Worm (Caenorhabditis elegans) whole organism, young adult: ENCODE measurements around the gene hlh-30.

Source experiments
- F22D6.2 ChIP-seq: sonication (generic microtip); optimal IDR thresholded peaks from 2 replicates; lab custom pipeline; 2016; ENCODE audit warnings: mild to moderate bottlenecking, missing genetic modification characterization, missing compliant biosample characterization
- F39B2.1 ChIP-seq: fragments of 200-800 bp; sonication (Bioruptor generic); IDR thresholded peaks from 2 replicates; pipeline ENCODE4 v1.3.6; 2022; ENCODE audit warnings: missing genetic modification reagents, missing genetic modification characterization, missing compliant biosample characterization
- Y53G8AR.9 ChIP-seq: fragments of 200-800 bp; sonication (Bioruptor generic); conservative IDR thresholded peaks from 2 replicates; pipeline ENCODE4 v1.3.6; 2022; ENCODE audit warnings: missing genetic modification reagents, missing genetic modification characterization, missing compliant biosample characterization
- bed-2 ChIP-seq: fragments of 200-800 bp; sonication (Bioruptor generic); IDR thresholded peaks from 2 replicates; pipeline ENCODE4 v1.3.6; 2022; ENCODE audit warnings: missing genetic modification reagents, missing genetic modification characterization, missing compliant biosample characterization
- cebp-1 ChIP-seq, 2 experiments: fragments of 200-800 bp in 1 of 2; sonication (Bioruptor generic) in 1 of 2; sonication (generic microtip) in 1 of 2; IDR thresholded peaks in 1 of 2; optimal IDR thresholded peaks in 1 of 2; 2 replicates each; pipeline versions ENCODE4 v1.3.6 to Lab custom; 2017 to 2022; ENCODE audit warnings: missing compliant biosample characterization in 2 of 2, missing genetic modification characterization in 2 of 2, mild to moderate bottlenecking in 1 of 2, missing genetic modification reagents in 1 of 2, moderate library complexity in 1 of 2
- ceh-27 ChIP-seq: fragments of 200-800 bp; sonication (Bioruptor generic); optimal IDR thresholded peaks from 2 replicates; lab custom pipeline; 2018; ENCODE audit warnings: mild to moderate bottlenecking, missing genetic modification characterization, moderate library complexity, missing compliant biosample characterization
- chd-7 ChIP-seq: sonication (generic microtip); optimal IDR thresholded peaks from 2 replicates; lab custom pipeline; 2016; ENCODE audit warnings: mild to moderate bottlenecking, missing genetic modification characterization, moderate library complexity, missing compliant biosample characterization
- egl-18 ChIP-seq: fragments of 200-800 bp; sonication (Bioruptor generic); IDR thresholded peaks from 2 replicates; pipeline ENCODE4 v1.3.6; 2022; ENCODE audit warnings: missing genetic modification reagents, missing genetic modification characterization, missing compliant biosample characterization
- fkh-3 ChIP-seq: sonication (generic microtip); optimal IDR thresholded peaks from 2 replicates; lab custom pipeline; 2016; ENCODE audit warnings: mild to moderate bottlenecking, missing genetic modification characterization, missing compliant biosample characterization
- hlh-26 ChIP-seq: fragments of 200-800 bp; sonication (Bioruptor generic); conservative IDR thresholded peaks from 2 replicates; pipeline ENCODE4 v1.3.6; 2022; ENCODE audit warnings: missing genetic modification reagents, missing genetic modification characterization, missing compliant biosample characterization
- hmg-20 ChIP-seq: fragments of 200-800 bp; sonication (Bioruptor generic); IDR thresholded peaks from 2 replicates; pipeline ENCODE4 v1.3.6; 2022; ENCODE audit warnings: missing genetic modification reagents, missing genetic modification characterization, missing compliant biosample characterization
- lag-1 ChIP-seq: fragments of 200-800 bp; sonication (Bioruptor generic); IDR thresholded peaks from 2 replicates; pipeline ENCODE4 v1.3.6; 2022; ENCODE audit warnings: missing genetic modification reagents, missing genetic modification characterization, missing compliant biosample characterization
- lin-40 ChIP-seq: sonication (generic microtip); optimal IDR thresholded peaks from 2 replicates; lab custom pipeline; 2016; ENCODE audit warnings: missing genetic modification characterization, mild to moderate bottlenecking, missing compliant biosample characterization, missing genotype, missing genetic modification reagents
- lsy-27 ChIP-seq: sonication (generic microtip); optimal IDR thresholded peaks from 2 replicates; lab custom pipeline; 2017; ENCODE audit warnings: missing genetic modification characterization, mild to moderate bottlenecking, missing compliant biosample characterization, antibody characterized with exemption, missing genotype, borderline replicate concordance; ENCODE audit not compliant: insufficient read depth
- mcd-1 ChIP-seq: fragments of 200-800 bp; sonication (Bioruptor generic); IDR thresholded peaks from 2 replicates; pipeline ENCODE4 v1.3.6; 2022; ENCODE audit warnings: missing genetic modification reagents, missing genetic modification characterization, missing compliant biosample characterization
- mes-4 ChIP-seq: sonication (generic microtip); optimal IDR thresholded peaks from 2 replicates; lab custom pipeline; 2016; ENCODE audit warnings: missing genotype, missing genetic modification characterization, missing compliant biosample characterization
- nhr-27 ChIP-seq: fragments of 200-800 bp; sonication (Bioruptor generic); optimal IDR thresholded peaks from 2 replicates; lab custom pipeline; 2018; ENCODE audit warnings: mild to moderate bottlenecking, missing genetic modification characterization, moderate library complexity, missing compliant biosample characterization
- nhr-80 ChIP-seq: sonication (generic microtip); optimal IDR thresholded peaks from 2 replicates; lab custom pipeline; 2016; ENCODE audit warnings: missing genetic modification characterization, missing compliant biosample characterization
- repo-1 ChIP-seq: sonication (generic microtip); optimal IDR thresholded peaks from 2 replicates; lab custom pipeline; 2017; ENCODE audit warnings: mild to moderate bottlenecking, missing genetic modification characterization, missing compliant biosample characterization
- sea-2 ChIP-seq: fragments of 200-800 bp; sonication (Bioruptor generic); IDR thresholded peaks from 2 replicates; pipeline ENCODE4 v1.3.6; 2022; ENCODE audit warnings: missing genetic modification characterization, missing compliant biosample characterization
- snpc-4 ChIP-seq, 5 experiments: fragments of 150-350 bp in 1 of 5; sonication (generic microtip) in 4 of 5; optimal IDR thresholded peaks; 2 replicates each; lab custom pipeline; 2014 to 2018; ENCODE audit warnings: missing genetic modification characterization in 5 of 5, missing biosample characterization in 3 of 5, antibody characterized with exemption in 2 of 5, mild to moderate bottlenecking in 2 of 5, missing compliant biosample characterization in 2 of 5, missing genotype in 2 of 5, moderate library complexity in 2 of 5, missing genetic modification reagents in 1 of 5
- sptf-2 ChIP-seq: fragments of 200-800 bp; sonication (Bioruptor generic); optimal IDR thresholded peaks from 2 replicates; lab custom pipeline; 2018; ENCODE audit warnings: mild to moderate bottlenecking, missing genetic modification characterization, missing compliant biosample characterization
- tbx-9 ChIP-seq: sonication (generic microtip); optimal IDR thresholded peaks from 2 replicates; lab custom pipeline; 2016; ENCODE audit warnings: borderline replicate concordance, missing genetic modification characterization, inconsistent platforms, missing compliant biosample characterization
- tlf-1 ChIP-seq: fragments of 200-800 bp; sonication (Bioruptor generic); optimal IDR thresholded peaks from 2 replicates; lab custom pipeline; 2018; ENCODE audit warnings: mild to moderate bottlenecking, missing genetic modification characterization, missing compliant biosample characterization
- zfh-2 ChIP-seq: fragments of 200-800 bp; sonication (Bioruptor generic); conservative IDR thresholded peaks from 2 replicates; pipeline ENCODE4 v1.3.6; 2022; ENCODE audit warnings: missing genetic modification reagents, missing genetic modification characterization, missing compliant biosample characterization
- ztf-18 ChIP-seq: sonication (generic microtip); optimal IDR thresholded peaks from 2 replicates; lab custom pipeline; 2016; ENCODE audit warnings: missing genotype, mild to moderate bottlenecking, missing genetic modification characterization, missing compliant biosample characterization
- ztf-22 ChIP-seq: fragments of 200-800 bp; sonication (Bioruptor generic); optimal IDR thresholded peaks from 2 replicates; lab custom pipeline; 2018; ENCODE audit warnings: mild to moderate bottlenecking, missing genetic modification characterization, moderate library complexity, missing compliant biosample characterization
- ztf-25 ChIP-seq: fragments of 200-800 bp; sonication (Bioruptor generic); IDR thresholded peaks from 2 replicates; pipeline ENCODE4 v1.3.6; 2022; ENCODE audit warnings: missing genetic modification reagents, missing genetic modification characterization, missing compliant biosample characterization

hlh-30 gene

ce11 chrIV:4014341-4014826 lies 20.4 kb downstream of the hlh-30 start (continued):
- TF ChIP-seq F22D6.2 = no peak

- TF ChIP-seq F39B2.1 (GFP tag; lab: Robert Waterston, UW) (no peak), mcd-1 (GFP tag; lab: Robert Waterston, UW) (0 out of 2 replicates have a peak, but pooled peaks have one; percentile 7), ztf-22 (GFP tag; lab: Kevin White, UChicago) (no peak), egl-18 (GFP tag; lab: Robert Waterston, UW) (0 out of 2 replicates have a peak, but pooled peaks have one; percentile 6), zfh-2 (GFP tag; lab: Robert Waterston, UW) (peak; percentile 62), hlh-26 (GFP tag; lab: Robert Waterston, UW) (no peak), lsy-27 (tag; lab: Kevin White, UChicago) (no peak), ztf-25 (GFP tag; lab: Robert Waterston, UW) (no peak)
- TF ChIP-seq, all 124 proteins: peak for 3
Measured at ce11 chrIV:4013621-4014020, 21.1 kb downstream of the hlh-30 start.

ce11 chrIV:4009923-4010322 lies 24.8 kb downstream of the hlh-30 start:
- TF ChIP-seq sptf-2 (GFP tag; lab: Kevin White, UChicago) = no peak
- peak; percentile 75 for TF ChIP-seq zfh-2 (GFP tag; lab: Robert Waterston, UW)
- TF ChIP-seq, all 124 proteins: peak for 1

- no peak for TF ChIP-seq bed-2 (GFP tag; lab: Robert Waterston, UW)
- no peak for TF ChIP-seq lin-40 (tag; lab: Kevin White, UChicago)
- TF ChIP-seq repo-1 = no peak
- no peak for TF ChIP-seq sea-2 (GFP tag; lab: Robert Waterston, UW)
- TF ChIP-seq cebp-1 (GFP tag; IDR thresholded peaks at IDR 0.05; lab: Robert Waterston, UW) = peak; percentile 29; the same call in 1 of the 2 replicates
- peak; percentile 54 for TF ChIP-seq cebp-1 (tag; optimal IDR thresholded peaks at IDR 0.05; lab: Kevin White, UChicago)
- no peak for TF ChIP-seq Y53G8AR.9 (GFP tag; lab: Robert Waterston, UW)
- TF ChIP-seq lag-1 (GFP tag; lab: Robert Waterston, UW) = no peak
- peak; percentile 12 for TF ChIP-seq nhr-80 (tag; lab: Kevin White, UChicago)
- no peak for TF ChIP-seq F22D6.2
- no peak for TF ChIP-seq fkh-3
Measured at ce11 chrIV:4008440-4008839, 26.3 kb downstream of the hlh-30 start.

- no peak for TF ChIP-seq tlf-1 (GFP tag; lab: Kevin White, UChicago)
- TF ChIP-seq chd-7 (tag; lab: Kevin White, UChicago) = no peak
- peak; percentile 53; the same call in 1 of the 2 replicates for TF ChIP-seq zfh-2 (GFP tag; lab: Robert Waterston, UW)
- TF ChIP-seq nhr-27 (tag; lab: Kevin White, UChicago) = no peak
- TF ChIP-seq mes-4 (tag; lab: Kevin White, UChicago) = no peak
- TF ChIP-seq fkh-3 = no peak
- TF ChIP-seq hmg-20 = no peak
- TF ChIP-seq tbx-9 (tag; lab: Kevin White, UChicago) = no peak
- TF ChIP-seq ceh-27 = peak; percentile 30
- no peak for TF ChIP-seq snpc-4 (GFP tag; optimal IDR thresholded peaks at IDR 0.05; lab: Kevin White, UChicago)
- TF ChIP-seq snpc-4 (tag; optimal IDR thresholded peaks at IDR 0.05; lab: Kevin White, UChicago) = no peak
- no peak for TF ChIP-seq ztf-18 (tag; lab: Kevin White, UChicago)
- TF ChIP-seq repo-1 = no peak
Measured at ce11 chrIV:4007697-4008096, 27.1 kb downstream of the hlh-30 start, which contains the start of gene W02C12.2. Gene W02C12.2 (minus strand): TSS chrIV:4007973.
